Worm (Caenorhabditis elegans) whole organism, late embryonic: ENCODE results near the gene lmp-2.
A peak's percentile ranks its signal among the peaks of the same experiment; 100 is the strongest.

Experiments
- C08G9.2 ChIP-seq: sonication (generic microtip); optimal IDR thresholded peaks from 2 replicates; lab custom pipeline; 2016; ENCODE audit warnings: mild to moderate bottlenecking, missing genetic modification characterization, moderate library complexity, missing compliant biosample characterization
- F13H6.1 ChIP-seq: sonication (generic microtip); optimal IDR thresholded peaks from 2 replicates; lab custom pipeline; 2016; ENCODE audit warnings: missing genetic modification characterization, missing compliant biosample characterization
- K02D7.2 ChIP-seq: sonication (generic microtip); optimal IDR thresholded peaks from 2 replicates; lab custom pipeline; 2017; ENCODE audit warnings: mild to moderate bottlenecking, missing genetic modification characterization, missing compliant biosample characterization
- ahr-1 ChIP-seq: sonication (generic microtip); optimal IDR thresholded peaks from 2 replicates; lab custom pipeline; 2016; ENCODE audit warnings: missing genetic modification characterization, missing compliant biosample characterization
- ceh-14 ChIP-seq: sonication (generic microtip); optimal IDR thresholded peaks from 2 replicates; lab custom pipeline; 2016; ENCODE audit warnings: missing genotype, missing genetic modification characterization, missing compliant biosample characterization
- ceh-18 ChIP-seq: sonication (generic microtip); optimal IDR thresholded peaks from 2 replicates; lab custom pipeline; 2016; ENCODE audit warnings: missing genetic modification characterization, missing compliant biosample characterization
- ceh-19 ChIP-seq: fragments of 200-800 bp; sonication (Bioruptor generic); optimal IDR thresholded peaks from 2 replicates; lab custom pipeline; 2018; ENCODE audit warnings: mild to moderate bottlenecking, missing genetic modification characterization, missing compliant biosample characterization
- ceh-2 ChIP-seq: sonication (generic microtip); optimal IDR thresholded peaks from 2 replicates; lab custom pipeline; 2016; ENCODE audit warnings: missing genotype, missing genetic modification characterization, missing compliant biosample characterization
- ceh-31 ChIP-seq: sonication (generic microtip); optimal IDR thresholded peaks from 2 replicates; lab custom pipeline; 2016; ENCODE audit warnings: missing genetic modification characterization, missing compliant biosample characterization
- ceh-45 ChIP-seq: fragments of 200-800 bp; sonication (Bioruptor generic); IDR thresholded peaks from 2 replicates; pipeline ENCODE4 v1.3.6; 2022; ENCODE audit warnings: missing genetic modification reagents, missing genetic modification characterization, missing compliant biosample characterization
- ceh-6 ChIP-seq: fragments of 200-800 bp; sonication (Bioruptor generic); optimal IDR thresholded peaks from 2 replicates; lab custom pipeline; 2018; ENCODE audit warnings: mild to moderate bottlenecking, missing genetic modification characterization, missing compliant biosample characterization
- dve-1 ChIP-seq: sonication (generic microtip); optimal IDR thresholded peaks from 2 replicates; lab custom pipeline; 2017; ENCODE audit warnings: antibody characterized with exemption, mild to moderate bottlenecking, missing genetic modification characterization, missing compliant biosample characterization
- elt-2 ChIP-seq: sonication (generic microtip); optimal IDR thresholded peaks from 2 replicates; lab custom pipeline; 2016; ENCODE audit warnings: missing genetic modification reagents, missing genetic modification characterization, missing compliant biosample characterization
- ets-4 ChIP-seq: sonication (generic microtip); optimal IDR thresholded peaks from 2 replicates; lab custom pipeline; 2016; ENCODE audit warnings: missing genetic modification characterization, missing compliant biosample characterization
- fkh-10 ChIP-seq: fragments of 150-350 bp; optimal IDR thresholded peaks from 2 replicates; lab custom pipeline; 2014; ENCODE audit warnings: missing biosample characterization, missing genetic modification reagents, missing genetic modification characterization
- gmeb-2 ChIP-seq: sonication (generic microtip); optimal IDR thresholded peaks from 2 replicates; lab custom pipeline; 2016; ENCODE audit warnings: missing genetic modification characterization, inconsistent platforms, missing compliant biosample characterization
- hlh-15 ChIP-seq: sonication (generic microtip); optimal IDR thresholded peaks from 2 replicates; lab custom pipeline; 2016; ENCODE audit warnings: missing genetic modification characterization, missing compliant biosample characterization
- hlh-30 ChIP-seq: sonication (generic microtip); optimal IDR thresholded peaks from 2 replicates; lab custom pipeline; 2017; ENCODE audit warnings: antibody characterized with exemption, missing genetic modification characterization, missing compliant biosample characterization; ENCODE audit not compliant: insufficient read depth
- hlh-6 ChIP-seq: sonication (generic microtip); optimal IDR thresholded peaks from 2 replicates; lab custom pipeline; 2016; ENCODE audit warnings: missing genotype, missing genetic modification characterization, missing compliant biosample characterization
- hlh-8 ChIP-seq: sonication (generic microtip); optimal IDR thresholded peaks from 2 replicates; lab custom pipeline; 2016; ENCODE audit warnings: missing genotype, missing genetic modification characterization, missing compliant biosample characterization
- lim-6 ChIP-seq: sonication (generic microtip); optimal IDR thresholded peaks from 2 replicates; lab custom pipeline; 2016; ENCODE audit warnings: missing genetic modification characterization, missing compliant biosample characterization
- lin-11 ChIP-seq: fragments of 200-800 bp; sonication (Bioruptor generic); optimal IDR thresholded peaks from 2 replicates; lab custom pipeline; 2018; ENCODE audit warnings: mild to moderate bottlenecking, missing genetic modification characterization, missing compliant biosample characterization
- madf-2 ChIP-seq: sonication (generic microtip); optimal IDR thresholded peaks from 2 replicates; lab custom pipeline; 2017; ENCODE audit warnings: missing genetic modification characterization, missing compliant biosample characterization
- nfya-1 ChIP-seq: sonication (generic microtip); optimal IDR thresholded peaks from 2 replicates; lab custom pipeline; 2017; ENCODE audit warnings: missing genetic modification characterization, mild to moderate bottlenecking, missing compliant biosample characterization, antibody characterized with exemption, moderate library complexity
- npax-4 ChIP-seq: sonication (generic microtip); optimal IDR thresholded peaks from 2 replicates; lab custom pipeline; 2016; ENCODE audit warnings: missing genetic modification characterization, missing compliant biosample characterization
- odd-2 ChIP-seq: sonication (generic microtip); optimal IDR thresholded peaks from 2 replicates; lab custom pipeline; 2017; ENCODE audit warnings: antibody characterized with exemption, mild to moderate bottlenecking, missing genetic modification characterization, missing compliant biosample characterization
- pat-9 ChIP-seq: fragments of 200-800 bp; sonication (Bioruptor generic); optimal IDR thresholded peaks from 2 replicates; lab custom pipeline; 2018; ENCODE audit warnings: mild to moderate bottlenecking, missing genetic modification characterization, moderate library complexity, missing compliant biosample characterization
- pha-2 ChIP-seq: sonication (generic microtip); optimal IDR thresholded peaks from 2 replicates; lab custom pipeline; 2017; ENCODE audit warnings: mild to moderate bottlenecking, missing genetic modification characterization, missing compliant biosample characterization
- pqm-1 ChIP-seq: sonication (generic microtip); optimal IDR thresholded peaks from 2 replicates; lab custom pipeline; 2016; ENCODE audit warnings: missing genetic modification characterization, missing compliant biosample characterization
- pros-1 ChIP-seq: fragments of 150-350 bp; optimal IDR thresholded peaks from 2 replicates; lab custom pipeline; 2014; ENCODE audit warnings: missing biosample characterization, missing genetic modification reagents, missing genetic modification characterization
- ref-2 ChIP-seq: sonication (generic microtip); optimal IDR thresholded peaks from 2 replicates; lab custom pipeline; 2016; ENCODE audit warnings: missing genetic modification characterization, missing compliant biosample characterization
- rnt-1 ChIP-seq: sonication (generic microtip); optimal IDR thresholded peaks from 2 replicates; lab custom pipeline; 2016; ENCODE audit warnings: missing genetic modification characterization, missing compliant biosample characterization
- sdc-2 ChIP-seq: sonication (generic microtip); optimal IDR thresholded peaks from 2 replicates; lab custom pipeline; 2016; ENCODE audit warnings: missing genotype, missing genetic modification characterization, missing compliant biosample characterization
- sox-2 ChIP-seq: fragments of 200-800 bp; sonication (Bioruptor generic); IDR thresholded peaks from 2 replicates; pipeline ENCODE4 v1.3.6; 2022; ENCODE audit warnings: missing genetic modification reagents, missing genetic modification characterization, missing compliant biosample characterization
- syd-9 ChIP-seq: sonication (generic microtip); optimal IDR thresholded peaks from 2 replicates; lab custom pipeline; 2016; ENCODE audit warnings: mild to moderate bottlenecking, missing genetic modification characterization, moderate library complexity, missing compliant biosample characterization
- tbx-2 ChIP-seq: sonication (generic microtip); optimal IDR thresholded peaks from 2 replicates; lab custom pipeline; 2016; ENCODE audit warnings: missing genetic modification characterization, missing compliant biosample characterization
- tbx-7 ChIP-seq: sonication (generic microtip); optimal IDR thresholded peaks from 2 replicates; lab custom pipeline; 2016; ENCODE audit warnings: missing genotype, missing genetic modification characterization, missing compliant biosample characterization
- ttx-3 ChIP-seq: sonication (generic microtip); optimal IDR thresholded peaks from 2 replicates; lab custom pipeline; 2016; ENCODE audit warnings: missing genetic modification reagents, missing genetic modification characterization, missing compliant biosample characterization
- unc-42 ChIP-seq: sonication (generic microtip); optimal IDR thresholded peaks from 2 replicates; lab custom pipeline; 2016; ENCODE audit warnings: missing genotype, missing genetic modification characterization, missing compliant biosample characterization
- unc-55 ChIP-seq: sonication (generic microtip); optimal IDR thresholded peaks from 2 replicates; lab custom pipeline; 2017; ENCODE audit warnings: missing biosample characterization, missing genetic modification reagents, missing genetic modification characterization
- zip-5 ChIP-seq: sonication (generic microtip); optimal IDR thresholded peaks from 2 replicates; lab custom pipeline; 2016; ENCODE audit warnings: missing genetic modification characterization, missing compliant biosample characterization
- ztf-16 ChIP-seq: sonication (generic microtip); optimal IDR thresholded peaks from 2 replicates; lab custom pipeline; 2017; ENCODE audit warnings: missing genetic modification characterization, missing compliant biosample characterization

lmp-2 gene

ce11 chrX:1124146-1124545, 1.3 kb upstream of the lmp-2 start, which contains the start of gene C05D9.9:
C05D9.9 (minus strand) TSS chrX:1124246.
- no peak for TF ChIP-seq rnt-1 (tag; lab: Kevin White, UChicago)
- TF ChIP-seq F13H6.1 (tag; lab: Kevin White, UChicago) = no peak
- no peak for TF ChIP-seq dve-1 (tag; lab: Kevin White, UChicago)
- TF ChIP-seq hlh-15 = no peak
- no peak for TF ChIP-seq ceh-45 (GFP tag; lab: Robert Waterston, UW)
- TF ChIP-seq ztf-16 (tag; lab: Kevin White, UChicago) = no peak
- no peak for TF ChIP-seq tbx-7 (tag; lab: Kevin White, UChicago)
- TF ChIP-seq pqm-1 (tag; lab: Kevin White, UChicago) = no peak
- TF ChIP-seq C08G9.2 (tag; lab: Kevin White, UChicago) = no peak
- no peak for TF ChIP-seq madf-2
- TF ChIP-seq sox-2 (GFP tag; lab: Robert Waterston, UW) = no peak
- no peak for TF ChIP-seq ref-2 (tag; lab: Kevin White, UChicago)
- TF ChIP-seq, all 69 proteins: peak for 0

DNA sequence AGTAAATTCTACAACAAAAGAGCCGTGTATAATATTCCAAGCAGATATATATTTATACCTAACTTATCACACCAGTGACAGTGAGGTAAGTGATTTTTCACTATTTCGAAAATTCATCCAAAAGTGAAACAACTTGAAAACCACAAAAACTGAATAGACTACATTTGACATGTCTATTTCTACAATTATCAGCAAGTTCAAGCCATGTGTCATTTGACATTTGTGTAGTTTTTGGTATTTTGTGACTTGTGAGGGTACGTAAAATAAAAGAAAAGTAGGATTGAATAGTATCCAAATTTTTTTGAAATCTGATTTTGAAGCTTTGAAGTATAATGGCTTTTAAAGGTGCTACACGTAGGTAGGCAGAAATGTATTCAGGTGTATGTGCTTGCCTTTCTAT, 792 bp downstream of the lmp-2 start:
- TF ChIP-seq ceh-19 (no peak), pros-1 (tag; lab: Kevin White, UChicago) (no peak), gmeb-2 (tag; lab: Kevin White, UChicago) (no peak), hlh-6 (tag; lab: Kevin White, UChicago) (no peak), npax-4 (tag; lab: Kevin White, UChicago) (no peak), C08G9.2 (tag; lab: Kevin White, UChicago) (no peak), nfya-1 (tag; lab: Kevin White, UChicago) (no peak), lim-6 (no peak)
- TF ChIP-seq, all 69 proteins: peak for 0

- TF ChIP-seq odd-2 (tag; lab: Kevin White, UChicago) = no peak
- TF ChIP-seq unc-55 (GFP tag; lab: Kevin White, UChicago) = no peak
- TF ChIP-seq lim-6 = no peak
- TF ChIP-seq fkh-10 = no peak
- no peak for TF ChIP-seq K02D7.2 (tag; lab: Kevin White, UChicago)
- no peak for TF ChIP-seq hlh-15
- TF ChIP-seq zip-5 (tag; lab: Kevin White, UChicago) = no peak
- TF ChIP-seq ahr-1 = no peak
- TF ChIP-seq elt-2 (tag; lab: Kevin White, UChicago) = no peak
- TF ChIP-seq ceh-14 (tag; lab: Kevin White, UChicago) = no peak
- no peak for TF ChIP-seq ttx-3 (tag; lab: Kevin White, UChicago)
- no peak for TF ChIP-seq ceh-2 (tag; lab: Kevin White, UChicago)
- peak; percentile 41 for TF ChIP-seq sdc-2
- TF ChIP-seq pat-9 (tag; lab: Kevin White, UChicago) = no peak
- peak; percentile 6 for TF ChIP-seq hlh-8 (tag; lab: Kevin White, UChicago)
- no peak for TF ChIP-seq lin-11
- no peak for TF ChIP-seq ztf-16 (tag; lab: Kevin White, UChicago)
- peak; percentile 24 for TF ChIP-seq nfya-1 (tag; lab: Kevin White, UChicago)
- no peak for TF ChIP-seq tbx-7 (tag; lab: Kevin White, UChicago)
- TF ChIP-seq ceh-18 (tag; lab: Kevin White, UChicago) = peak; percentile 35
- TF ChIP-seq pha-2 (tag; lab: Kevin White, UChicago) = no peak
- no peak for TF ChIP-seq ceh-45 (GFP tag; lab: Robert Waterston, UW)
- peak; percentile 51 for TF ChIP-seq hlh-30 (tag; lab: Kevin White, UChicago)
- TF ChIP-seq ref-2 (tag; lab: Kevin White, UChicago) = peak; percentile 36
- peak; percentile 11 for TF ChIP-seq tbx-2 (tag; lab: Kevin White, UChicago)
- peak; percentile 6 for TF ChIP-seq ceh-6 (GFP tag; lab: Kevin White, UChicago)
- TF ChIP-seq ets-4 (tag; lab: Kevin White, UChicago) = no peak
- TF ChIP-seq unc-42 (tag; lab: Kevin White, UChicago) = peak; percentile 18
- TF ChIP-seq ceh-31 (tag; lab: Kevin White, UChicago) = peak; percentile 38
- no peak for TF ChIP-seq syd-9 (tag; lab: Kevin White, UChicago)
Measured at ce11 chrX:1128503-1129036, 3.2 kb downstream of the lmp-2 start, which contains the start of gene snx-1. snx-1 (plus strand) TSS chrX:1128986.
